Worm (Caenorhabditis elegans) whole organism, young adult: ENCODE results near the gene his-69.

Experiments used
- Y79H2A.3 ChIP-seq: fragments of 200-800 bp; sonication (Bioruptor generic); conservative IDR thresholded peaks from 2 replicates; pipeline ENCODE4 v1.3.6; 2022; ENCODE audit warnings: missing genetic modification reagents, missing genetic modification characterization, missing compliant biosample characterization
- lin-35 ChIP-seq, 3 experiments: fragments of 150-350 bp in 2 of 3; sonication (generic microtip) in 1 of 3; optimal IDR thresholded peaks; 2 replicates each; lab custom pipeline; 2014 to 2018; ENCODE audit warnings: missing biosample characterization in 3 of 3, missing genetic modification characterization in 3 of 3, missing genetic modification reagents in 3 of 3
- rec-8 ChIP-seq, 2 experiments: sonication (generic microtip); optimal IDR thresholded peaks; 2 replicates each; lab custom pipeline; 2016; ENCODE audit warnings: mild to moderate bottlenecking in 2 of 2, missing genetic modification characterization in 2 of 2, missing genetic modification reagents in 2 of 2, missing genotype in 2 of 2, missing biosample characterization in 1 of 2, missing compliant biosample characterization in 1 of 2, moderate library complexity in 1 of 2
- ztf-3 ChIP-seq: fragments of 200-800 bp; sonication (Bioruptor generic); optimal IDR thresholded peaks from 2 replicates; lab custom pipeline; 2018; ENCODE audit warnings: mild to moderate bottlenecking, missing genetic modification characterization, missing compliant biosample characterization

ce11 chrIII:4036740-4037139 lies 21.8 kb downstream of the his-69 start, which contains the start of gene hum-5:
- TF ChIP-seq lin-35 (GFP tag; optimal IDR thresholded peaks at IDR 0.05; lab: Kevin White, UChicago) (no peak), Y79H2A.3 (no peak), rec-8 (tag; optimal IDR thresholded peaks at IDR 0.05; lab: Kevin White, UChicago) (no peak), ztf-3 (GFP tag; lab: Kevin White, UChicago) (no peak)
